Worm (Caenorhabditis elegans): ENCODE measurements around the gene snt-7.
A peak's percentile ranks its signal among the peaks of the same experiment; 100 is the strongest.

Gene snt-7

ce11 chrX:15188986-15189675 is 9.8 kb downstream of the snt-7 start:
- TF ChIP-seq scrt-1 (GFP tag; IDR thresholded peaks at IDR 0.05): 0 out of 2 replicates have a peak, but pooled peaks have one; percentile 28
- TF ChIP-seq pes-1 (GFP tag; IDR thresholded peaks at IDR 0.05): no peak
- TF ChIP-seq hmbx-1 (tag; optimal IDR thresholded peaks at IDR 0.05): no peak
- TF ChIP-seq F13C5.2 (tag; optimal IDR thresholded peaks at IDR 0.05): peak; percentile 0

DNA sequence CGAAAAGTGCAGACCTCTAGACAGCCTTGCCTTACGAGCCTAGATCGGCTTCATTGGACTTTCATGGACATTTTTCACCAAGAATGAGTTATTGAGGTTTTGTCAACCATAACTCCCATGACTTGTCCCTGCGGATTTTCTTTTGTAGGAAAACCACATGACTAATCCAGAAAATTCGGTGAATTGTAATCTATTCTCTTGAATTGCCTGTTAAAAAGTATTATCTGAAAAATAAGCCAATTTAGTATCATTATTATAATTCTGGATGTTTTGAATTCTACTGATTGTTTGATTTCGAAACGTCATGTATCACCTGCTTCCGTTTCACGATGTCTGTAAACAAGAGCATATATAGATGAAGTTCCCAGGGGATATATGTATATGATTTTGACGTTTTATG is 10.4 kb downstream of the snt-7 start:
- TF ChIP-seq ceh-36 (tag; optimal IDR thresholded peaks at IDR 0.05): no peak
- no peak for TF ChIP-seq tra-4 (tag; optimal IDR thresholded peaks at IDR 0.05)
- TF ChIP-seq pes-1 (GFP tag; IDR thresholded peaks at IDR 0.05): no peak
- TF ChIP-seq scrt-1 (GFP tag; IDR thresholded peaks at IDR 0.05): no peak
- no peak for TF ChIP-seq hmg-4 (GFP tag; optimal IDR thresholded peaks at IDR 0.05)
- TF ChIP-seq flt-1 (GFP tag; IDR thresholded peaks at IDR 0.05): no peak
- no peak for TF ChIP-seq ama-1 (optimal IDR thresholded peaks at IDR 0.05)
- no peak for TF ChIP-seq F13C5.2 (tag; optimal IDR thresholded peaks at IDR 0.05)
- no peak for TF ChIP-seq hnd-1 (tag; optimal IDR thresholded peaks at IDR 0.05)
- TF ChIP-seq sea-1 (GFP tag; conservative IDR thresholded peaks at IDR 0.05): no peak
- no peak for TF ChIP-seq tbx-37 (GFP tag; conservative IDR thresholded peaks at IDR 0.05)
- no peak for TF ChIP-seq ceh-13 (GFP tag; optimal IDR thresholded peaks at IDR 0.05)
- TF ChIP-seq ets-7 (tag; optimal IDR thresholded peaks at IDR 0.05): no peak
- no peak for TF ChIP-seq tbx-11 (GFP tag; IDR thresholded peaks at IDR 0.05)
- TF ChIP-seq hmbx-1 (tag; optimal IDR thresholded peaks at IDR 0.05): no peak
- TF ChIP-seq aly-1 (tag; optimal IDR thresholded peaks at IDR 0.05): no peak

DNA sequence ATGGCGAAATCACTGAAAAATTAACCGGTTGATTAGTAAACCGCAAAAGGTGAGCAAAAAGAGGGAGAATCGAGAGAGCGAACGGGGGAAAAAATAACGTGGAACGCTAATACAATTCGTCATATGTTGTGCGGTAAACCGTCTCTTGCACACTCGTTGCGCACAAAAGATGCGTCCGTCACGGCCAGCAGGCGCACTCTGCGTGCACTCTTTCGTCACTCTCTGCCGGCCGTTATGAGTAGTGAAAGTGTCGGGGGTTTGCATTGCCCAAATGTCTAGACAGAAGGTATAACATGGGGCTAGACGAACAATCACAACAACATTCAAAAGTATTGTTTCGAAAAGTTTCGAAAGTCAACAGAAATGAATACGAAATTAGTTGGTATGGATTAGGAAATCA is 17.5 kb downstream of the snt-7 start, which contains the start of gene pkhm-2:
TSS of gene pkhm-2 (minus strand) at position 12 of the 400 bp plus-strand sequence.
- TF ChIP-seq ceh-36 (tag; optimal IDR thresholded peaks at IDR 0.05) (no peak), hnd-1 (tag; optimal IDR thresholded peaks at IDR 0.05) (no peak), ets-7 (tag; optimal IDR thresholded peaks at IDR 0.05) (no peak), flt-1 (GFP tag; IDR thresholded peaks at IDR 0.05) (no peak), F13C5.2 (tag; optimal IDR thresholded peaks at IDR 0.05) (peak; percentile 77), ceh-13 (GFP tag; optimal IDR thresholded peaks at IDR 0.05) (no peak), tra-4 (tag; optimal IDR thresholded peaks at IDR 0.05) (no peak), scrt-1 (GFP tag; IDR thresholded peaks at IDR 0.05) (no peak), pes-1 (GFP tag; IDR thresholded peaks at IDR 0.05) (no peak), B0310.2 (tag; optimal IDR thresholded peaks at IDR 0.05) (no peak), hmg-4 (GFP tag; optimal IDR thresholded peaks at IDR 0.05) (peak; percentile 83), tbx-11 (GFP tag; IDR thresholded peaks at IDR 0.05) (peak; percentile 50; the same call in 1 of the 2 replicates), ama-1 (optimal IDR thresholded peaks at IDR 0.05) (no peak), tbx-37 (GFP tag; conservative IDR thresholded peaks at IDR 0.05) (peak; percentile 30; the same call in 1 of the 2 replicates), aly-1 (tag; optimal IDR thresholded peaks at IDR 0.05) (no peak), hmbx-1 (tag; optimal IDR thresholded peaks at IDR 0.05) (no peak), sea-1 (GFP tag; conservative IDR thresholded peaks at IDR 0.05) (peak; percentile 62; the same call in 1 of the 2 replicates)

ce11 chrX:15176431-15176911 is 22.5 kb downstream of the snt-7 start, which contains the start of gene col-41:
Gene col-41 (minus strand): TSS chrX:15176481.
- TF ChIP-seq pes-1 (GFP tag; IDR thresholded peaks at IDR 0.05) (no peak), sea-1 (GFP tag; conservative IDR thresholded peaks at IDR 0.05) (no peak), F13C5.2 (tag; optimal IDR thresholded peaks at IDR 0.05) (no peak)

ce11 chrX:15175211-15175610 is 23.7 kb downstream of the snt-7 start:
- TF ChIP-seq tra-4 (tag; optimal IDR thresholded peaks at IDR 0.05): no peak
- TF ChIP-seq ama-1 (optimal IDR thresholded peaks at IDR 0.05): no peak
- no peak for TF ChIP-seq F13C5.2 (tag; optimal IDR thresholded peaks at IDR 0.05)
- no peak for TF ChIP-seq ets-7 (tag; optimal IDR thresholded peaks at IDR 0.05)
- no peak for TF ChIP-seq hmg-4 (GFP tag; optimal IDR thresholded peaks at IDR 0.05)
- no peak for TF ChIP-seq hnd-1 (tag; optimal IDR thresholded peaks at IDR 0.05)
- no peak for TF ChIP-seq B0310.2 (tag; optimal IDR thresholded peaks at IDR 0.05)
- no peak for TF ChIP-seq aly-1 (tag; optimal IDR thresholded peaks at IDR 0.05)
- TF ChIP-seq ceh-36 (tag; optimal IDR thresholded peaks at IDR 0.05): no peak
- TF ChIP-seq hmbx-1 (tag; optimal IDR thresholded peaks at IDR 0.05): no peak
- no peak for TF ChIP-seq scrt-1 (GFP tag; IDR thresholded peaks at IDR 0.05)
- no peak for TF ChIP-seq tbx-11 (GFP tag; IDR thresholded peaks at IDR 0.05)
- TF ChIP-seq ceh-13 (GFP tag; optimal IDR thresholded peaks at IDR 0.05): no peak
- TF ChIP-seq pes-1 (GFP tag; IDR thresholded peaks at IDR 0.05): no peak
- no peak for TF ChIP-seq flt-1 (GFP tag; IDR thresholded peaks at IDR 0.05)
- TF ChIP-seq sea-1 (GFP tag; conservative IDR thresholded peaks at IDR 0.05): no peak
- TF ChIP-seq tbx-37 (GFP tag; conservative IDR thresholded peaks at IDR 0.05): no peak

DNA sequence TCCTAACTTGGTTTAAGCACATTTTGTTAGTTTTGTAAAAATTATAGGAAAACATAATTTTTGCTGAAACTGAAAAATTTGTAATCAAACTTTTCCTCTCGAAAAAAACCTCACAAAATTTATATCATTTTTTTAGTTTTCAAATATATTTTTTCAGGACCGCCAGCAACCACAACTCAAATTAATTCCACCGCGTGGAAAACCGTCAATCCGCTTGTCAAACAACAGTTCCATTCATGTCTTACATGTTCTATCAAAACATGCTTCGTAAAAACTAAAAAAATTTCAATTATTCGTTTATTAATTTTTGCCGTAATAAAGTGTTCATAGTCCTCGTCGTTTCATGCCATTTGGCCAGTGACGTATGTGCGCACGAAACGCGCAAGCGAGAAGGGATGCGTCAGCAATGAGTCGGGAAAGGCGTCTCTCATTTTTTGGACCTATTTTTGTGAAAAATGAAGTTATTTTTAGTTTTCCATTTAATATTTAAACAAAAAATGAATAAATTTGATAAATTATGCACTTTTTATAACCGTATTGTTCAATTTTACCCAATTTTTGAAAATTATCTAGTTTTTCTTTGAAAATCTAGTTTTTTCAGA is 25.5 kb downstream of the snt-7 start, which contains the start of gene ucr-2.2:
TSS of gene ucr-2.2 (plus strand) at position 602 of the 602 bp plus-strand sequence.
- no peak for TF ChIP-seq hnd-1 (tag; optimal IDR thresholded peaks at IDR 0.05)
- peak; percentile 48; the same call in 1 of the 2 replicates for TF ChIP-seq pes-1 (GFP tag; IDR thresholded peaks at IDR 0.05)
- peak; percentile 79 for TF ChIP-seq F13C5.2 (tag; optimal IDR thresholded peaks at IDR 0.05)
- TF ChIP-seq ets-7 (tag; optimal IDR thresholded peaks at IDR 0.05): no peak
- TF ChIP-seq tbx-11 (GFP tag; IDR thresholded peaks at IDR 0.05): 0 out of 2 replicates have a peak, but pooled peaks have one; percentile 40

DNA sequence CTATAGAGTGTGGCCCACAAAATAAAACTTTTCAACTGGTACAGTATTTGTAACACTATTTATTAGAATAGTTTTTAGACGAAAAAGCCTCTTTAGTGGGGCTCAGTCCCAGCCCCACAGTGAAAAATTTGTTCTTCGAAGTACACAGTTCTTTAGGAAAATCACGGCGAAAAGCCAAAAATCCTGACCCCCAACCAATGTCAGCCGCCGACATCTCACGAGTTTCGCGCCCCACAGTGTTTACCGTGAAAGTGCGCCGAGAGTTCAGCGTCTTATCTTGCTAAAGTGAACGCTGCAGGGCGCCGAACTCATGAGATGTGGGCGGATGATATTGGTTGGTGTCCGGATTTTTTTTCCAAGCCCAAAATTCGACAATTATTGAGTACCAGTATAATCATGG is 28.0 kb downstream of the snt-7 start:
- TF ChIP-seq hmbx-1 (tag; optimal IDR thresholded peaks at IDR 0.05) (no peak), ama-1 (optimal IDR thresholded peaks at IDR 0.05) (no peak), hmg-4 (GFP tag; optimal IDR thresholded peaks at IDR 0.05) (no peak), B0310.2 (tag; optimal IDR thresholded peaks at IDR 0.05) (no peak), ets-7 (tag; optimal IDR thresholded peaks at IDR 0.05) (no peak), tbx-11 (GFP tag; IDR thresholded peaks at IDR 0.05) (no peak), pes-1 (GFP tag; IDR thresholded peaks at IDR 0.05) (no peak), hnd-1 (tag; optimal IDR thresholded peaks at IDR 0.05) (no peak), scrt-1 (GFP tag; IDR thresholded peaks at IDR 0.05) (no peak), sea-1 (GFP tag; conservative IDR thresholded peaks at IDR 0.05) (no peak), ceh-13 (GFP tag; optimal IDR thresholded peaks at IDR 0.05) (no peak), tbx-37 (GFP tag; conservative IDR thresholded peaks at IDR 0.05) (no peak), ceh-36 (tag; optimal IDR thresholded peaks at IDR 0.05) (no peak), tra-4 (tag; optimal IDR thresholded peaks at IDR 0.05) (no peak), flt-1 (GFP tag; IDR thresholded peaks at IDR 0.05) (no peak), aly-1 (tag; optimal IDR thresholded peaks at IDR 0.05) (no peak)

Data from whole organism, early embryonic.